Worm (Caenorhabditis elegans): Measurements from ENCODE around the gene erd-2.2.
A peak's percentile ranks its signal among the peaks of the same experiment; 100 is the strongest.

erd-2.2 gene

DNA sequence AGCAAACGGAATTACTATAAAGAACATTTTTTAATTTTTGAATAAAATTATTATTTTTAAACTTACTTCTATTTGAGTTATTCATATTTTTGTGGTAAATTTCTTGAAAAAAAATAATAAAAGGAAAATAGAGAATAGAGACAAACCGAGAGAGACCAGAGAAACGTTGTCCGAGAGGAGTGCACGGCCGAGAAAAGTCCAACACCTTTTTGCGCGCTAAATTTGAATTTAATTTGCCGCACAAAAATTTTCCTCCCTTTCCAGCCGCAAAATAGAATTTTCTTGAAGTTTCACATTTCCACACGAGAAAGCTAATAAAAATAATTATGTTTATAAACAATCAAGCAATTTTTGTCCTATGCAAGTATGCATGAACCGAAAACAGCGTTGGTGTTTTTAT, 35.1 kb upstream of the erd-2.2 start, which contains the start of the genes F01F1.11 and F01F1.3 (continued):
- TF ChIP-seq rbr-2 (tag; optimal IDR thresholded peaks at IDR 0.05): peak; percentile 44
- TF ChIP-seq F44E2.7 (GFP tag; IDR thresholded peaks at IDR 0.05): no peak
- TF ChIP-seq skn-1 (tag; optimal IDR thresholded peaks at IDR 0.05): no peak
- TF ChIP-seq ces-1 (GFP tag; optimal IDR thresholded peaks at IDR 0.05): no peak
- no peak for TF ChIP-seq nhr-77 (tag; optimal IDR thresholded peaks at IDR 0.05)
- no peak for TF ChIP-seq spr-1 (tag; optimal IDR thresholded peaks at IDR 0.05)
- peak; percentile 71 for TF ChIP-seq dmd-6 (GFP tag; IDR thresholded peaks at IDR 0.05)
- TF ChIP-seq egl-27 (tag; optimal IDR thresholded peaks at IDR 0.05): no peak
- peak; percentile 39 for TF ChIP-seq nhr-102 (tag; optimal IDR thresholded peaks at IDR 0.05)
- no peak for TF ChIP-seq nhr-10 (tag; optimal IDR thresholded peaks at IDR 0.05)
- no peak for TF ChIP-seq ceh-20 (GFP tag; IDR thresholded peaks at IDR 0.05)
- no peak; the same call in 1 of the 2 replicates for TF ChIP-seq zfp-3 (GFP tag; conservative IDR thresholded peaks at IDR 0.05)
- TF ChIP-seq F49E8.2 (tag; optimal IDR thresholded peaks at IDR 0.05; ENCODE audit: borderline replicate concordance): peak; percentile 14
- TF ChIP-seq spr-3 (GFP tag; optimal IDR thresholded peaks at IDR 0.05): no peak
- peak; percentile 83 for TF ChIP-seq unc-130 (GFP tag; optimal IDR thresholded peaks at IDR 0.05)
- no peak for TF ChIP-seq nhr-111 (GFP tag; optimal IDR thresholded peaks at IDR 0.05)
- TF ChIP-seq ceh-82 (tag; optimal IDR thresholded peaks at IDR 0.05): no peak
- TF ChIP-seq madf-5 (GFP tag; IDR thresholded peaks at IDR 0.05): no peak
- TF ChIP-seq ZK546.5 (tag; optimal IDR thresholded peaks at IDR 0.05): no peak
- no peak for TF ChIP-seq zag-1 (tag; optimal IDR thresholded peaks at IDR 0.05)
- TF ChIP-seq ceh-32 (tag; optimal IDR thresholded peaks at IDR 0.05; ENCODE audit: poor library complexity): no peak
- TF ChIP-seq hlh-30 (tag; optimal IDR thresholded peaks at IDR 0.05; ENCODE audit: insufficient read depth): peak; percentile 53
- TF ChIP-seq F10B5.3 (tag; optimal IDR thresholded peaks at IDR 0.05): no peak
- no peak for TF ChIP-seq ztf-7 (tag; optimal IDR thresholded peaks at IDR 0.05)
- no peak for TF ChIP-seq vab-7 (GFP tag; IDR thresholded peaks at IDR 0.05)
- no peak for TF ChIP-seq unc-39 (tag; optimal IDR thresholded peaks at IDR 0.05)
- TF ChIP-seq duxl-1 (tag; optimal IDR thresholded peaks at IDR 0.05; ENCODE audit: poor library complexity): peak; percentile 68
- peak; percentile 58 for TF ChIP-seq hmg-1.1 (GFP tag; IDR thresholded peaks at IDR 0.05)
- peak; percentile 72 for TF ChIP-seq lin-38 (GFP tag; IDR thresholded peaks at IDR 0.05)
- peak; percentile 72 for TF ChIP-seq Y48G9A.11 (GFP tag; IDR thresholded peaks at IDR 0.05)
- TF ChIP-seq unc-62 (GFP tag; optimal IDR thresholded peaks at IDR 0.05 in 1 of 2): no peak
- TF ChIP-seq unc-62 (tag; optimal IDR thresholded peaks at IDR 0.05): no peak
- 0 out of 2 replicates have a peak, but pooled peaks have one; percentile 40 for TF ChIP-seq tra-1 (GFP tag; IDR thresholded peaks at IDR 0.05)
- TF ChIP-seq snpc-1.2 (GFP tag; IDR thresholded peaks at IDR 0.05): no peak

ce11 chrIII:5872288-5872687, 34.6 kb upstream of the erd-2.2 start:
- TF ChIP-seq jun-1 (tag; optimal IDR thresholded peaks at IDR 0.05) (no peak), zfp-3 (GFP tag; conservative IDR thresholded peaks at IDR 0.05) (no peak), ceh-32 (tag; optimal IDR thresholded peaks at IDR 0.05; ENCODE audit: poor library complexity) (no peak), skn-1 (tag; optimal IDR thresholded peaks at IDR 0.05) (no peak), gei-8 (GFP tag; optimal IDR thresholded peaks at IDR 0.05) (no peak), unc-62 (GFP tag; optimal IDR thresholded peaks at IDR 0.05 in 1 of 2) (peak in 1 of 2 experiments; percentile 87), unc-62 (tag; optimal IDR thresholded peaks at IDR 0.05) (no peak)

DNA sequence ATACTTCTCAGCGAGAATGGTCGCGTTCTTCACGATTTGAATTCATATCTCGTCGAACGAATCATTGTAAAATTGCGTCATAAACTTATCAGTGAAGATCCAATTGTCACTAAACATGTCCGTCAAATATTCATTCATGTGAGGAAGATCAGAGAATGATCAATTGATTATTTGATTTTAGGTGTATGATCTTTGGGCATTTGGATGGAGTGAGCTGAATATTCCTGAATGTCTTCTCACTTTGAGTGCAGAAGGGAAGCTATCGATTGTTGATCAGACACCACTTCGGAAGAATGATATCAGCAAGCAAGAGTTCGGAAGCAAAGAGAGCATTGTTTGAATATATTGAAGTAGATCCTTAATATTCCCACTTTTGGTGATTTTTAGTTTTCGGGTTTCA, 32.6 kb upstream of the erd-2.2 start:
- TF ChIP-seq snpc-1.2 (GFP tag; IDR thresholded peaks at IDR 0.05) (no peak), nhr-48 (tag; optimal IDR thresholded peaks at IDR 0.05) (peak; percentile 68), aha-1 (tag) (peak; percentile 92), F37D6.2 (tag; optimal IDR thresholded peaks at IDR 0.05) (no peak), egl-27 (tag; optimal IDR thresholded peaks at IDR 0.05) (no peak), Y75B8A.6 (GFP tag; IDR thresholded peaks at IDR 0.05) (peak; percentile 68), F44E2.7 (GFP tag; IDR thresholded peaks at IDR 0.05) (no peak), fos-1 (tag; optimal IDR thresholded peaks at IDR 0.05) (no peak), dmd-9 (GFP tag; IDR thresholded peaks at IDR 0.05) (no peak), lsy-2 (tag; optimal IDR thresholded peaks at IDR 0.05) (peak in 1 of 2 experiments; percentile 62), unc-130 (GFP tag; optimal IDR thresholded peaks at IDR 0.05) (no peak), ztf-11 (tag; optimal IDR thresholded peaks at IDR 0.05) (no peak), vab-7 (GFP tag; IDR thresholded peaks at IDR 0.05) (no peak), F49E8.2 (tag; optimal IDR thresholded peaks at IDR 0.05; ENCODE audit: borderline replicate concordance) (no peak), ceh-28 (tag; optimal IDR thresholded peaks at IDR 0.05) (no peak), lim-7 (GFP tag; IDR thresholded peaks at IDR 0.05) (no peak), saeg-2 (GFP tag; IDR thresholded peaks at IDR 0.05) (no peak), F26F4.8 (GFP tag; conservative IDR thresholded peaks at IDR 0.05) (no peak), madf-9 (GFP tag; conservative IDR thresholded peaks at IDR 0.05) (no peak), ces-1 (GFP tag; optimal IDR thresholded peaks at IDR 0.05) (no peak), hmg-1.1 (GFP tag; IDR thresholded peaks at IDR 0.05) (no peak)

All from whole organism, L4 larva.